Fruit fly (Drosophila melanogaster): ENCODE data around the gene CG4267.

Gene CG4267

dm6 chr2L:2214004-2214403, 28.2 kb upstream of the CG4267 start, which contains the start of the genes Uch and CG34174:
Gene Uch (minus strand): TSS chr2L:2214211.
Gene CG34174 (plus strand): TSS chr2L:2214266.
- TF ChIP-seq cnc (optimal IDR thresholded peaks at IDR 0.05) (no peak), CG33017 (tag; optimal IDR thresholded peaks at IDR 0.05) (no peak), ovo (GFP tag; optimal IDR thresholded peaks at IDR 0.05) (peak; percentile 25), cic (GFP tag; optimal IDR thresholded peaks at IDR 0.05) (peak; percentile 49), Mnt (GFP tag; optimal IDR thresholded peaks at IDR 0.05) (peak; percentile 54), CG14711 (tag; optimal IDR thresholded peaks at IDR 0.05) (peak; percentile 7), CG12768 (GFP tag; optimal IDR thresholded peaks at IDR 0.05) (peak; percentile 24), CG11617 (GFP tag; optimal IDR thresholded peaks at IDR 0.05) (peak; percentile 51), bab1 (GFP tag; optimal IDR thresholded peaks at IDR 0.05) (peak; percentile 87), Clk (GFP tag; optimal IDR thresholded peaks at IDR 0.05) (no peak), CG7045 (GFP tag; optimal IDR thresholded peaks at IDR 0.05) (peak; percentile 11), CG1620 (GFP tag; optimal IDR thresholded peaks at IDR 0.05) (peak; percentile 42), Crg-1 (GFP tag; optimal IDR thresholded peaks at IDR 0.05) (peak; percentile 78), pad (GFP tag; optimal IDR thresholded peaks at IDR 0.05) (peak; percentile 64), CG5204 (GFP tag; optimal IDR thresholded peaks at IDR 0.05) (no peak), CG7101 (tag; optimal IDR thresholded peaks at IDR 0.05) (peak; percentile 62)

dm6 chr2L:2216065-2216464, 26.1 kb upstream of the CG4267 start, which contains the start of gene daed:
Gene daed (minus strand): TSS chr2L:2216311.
- TF ChIP-seq pad (GFP tag; optimal IDR thresholded peaks at IDR 0.05) (peak; percentile 28), CG1620 (GFP tag; optimal IDR thresholded peaks at IDR 0.05) (no peak), CG33017 (tag; optimal IDR thresholded peaks at IDR 0.05) (peak; percentile 70), CG12768 (GFP tag; optimal IDR thresholded peaks at IDR 0.05) (peak; percentile 23), toe (GFP tag; optimal IDR thresholded peaks at IDR 0.05) (no peak), tj (GFP tag; optimal IDR thresholded peaks at IDR 0.05) (no peak), CG7101 (tag; optimal IDR thresholded peaks at IDR 0.05) (peak; percentile 64), Crg-1 (GFP tag; optimal IDR thresholded peaks at IDR 0.05) (peak; percentile 18), CG11617 (GFP tag; optimal IDR thresholded peaks at IDR 0.05) (no peak), bab1 (GFP tag; optimal IDR thresholded peaks at IDR 0.05) (peak; percentile 9), Mnt (GFP tag; optimal IDR thresholded peaks at IDR 0.05) (peak; percentile 16), Hr96 (GFP tag; optimal IDR thresholded peaks at IDR 0.05) (no peak), cnc (optimal IDR thresholded peaks at IDR 0.05) (no peak), cic (GFP tag; optimal IDR thresholded peaks at IDR 0.05) (peak; percentile 34)

dm6 chr2L:2217067-2217684, 25.0 kb upstream of the CG4267 start, which contains the start of the genes CG15386, CG42371 and mio:
Gene CG15386 (minus strand): TSS chr2L:2217246.
Gene CG42371 (minus strand): TSS chr2L:2217246.
Gene mio (plus strand): TSS chr2L:2217290.
- peak; percentile 74 for TF ChIP-seq CG11617 (GFP tag; optimal IDR thresholded peaks at IDR 0.05)
- TF ChIP-seq pad (GFP tag; optimal IDR thresholded peaks at IDR 0.05): peak; percentile 52
- peak; percentile 47 for TF ChIP-seq CG14711 (tag; optimal IDR thresholded peaks at IDR 0.05)
- no peak for TF ChIP-seq cnc (optimal IDR thresholded peaks at IDR 0.05)
- TF ChIP-seq bab1 (GFP tag; optimal IDR thresholded peaks at IDR 0.05): peak; percentile 54
- peak; percentile 32 for TF ChIP-seq CG1620 (GFP tag; optimal IDR thresholded peaks at IDR 0.05)
- no peak for TF ChIP-seq ovo (GFP tag; optimal IDR thresholded peaks at IDR 0.05)
- TF ChIP-seq CG33017 (tag; optimal IDR thresholded peaks at IDR 0.05): peak; percentile 71
- TF ChIP-seq cic (GFP tag; optimal IDR thresholded peaks at IDR 0.05): peak; percentile 94
- TF ChIP-seq toe (GFP tag; optimal IDR thresholded peaks at IDR 0.05): no peak
- TF ChIP-seq Crg-1 (GFP tag; optimal IDR thresholded peaks at IDR 0.05): peak; percentile 66
- TF ChIP-seq CG7101 (tag; optimal IDR thresholded peaks at IDR 0.05): peak; percentile 53
- TF ChIP-seq Hr96 (GFP tag; optimal IDR thresholded peaks at IDR 0.05): no peak
- TF ChIP-seq CG7045 (GFP tag; optimal IDR thresholded peaks at IDR 0.05): no peak
- TF ChIP-seq CG12768 (GFP tag; optimal IDR thresholded peaks at IDR 0.05): peak; percentile 27
- TF ChIP-seq tj (GFP tag; optimal IDR thresholded peaks at IDR 0.05): peak; percentile 38
- TF ChIP-seq Clk (GFP tag; optimal IDR thresholded peaks at IDR 0.05): no peak
- peak; percentile 94 for TF ChIP-seq Mnt (GFP tag; optimal IDR thresholded peaks at IDR 0.05)
- no peak for TF ChIP-seq kay (GFP tag; ENCODE audit: borderline replicate concordance)
- TF ChIP-seq CG5204 (GFP tag; optimal IDR thresholded peaks at IDR 0.05): no peak

- TF ChIP-seq tj (GFP tag; optimal IDR thresholded peaks at IDR 0.05): no peak
- TF ChIP-seq CG33017 (tag; optimal IDR thresholded peaks at IDR 0.05): peak; percentile 28
- TF ChIP-seq Clk (GFP tag; optimal IDR thresholded peaks at IDR 0.05): no peak
- peak; percentile 34 for TF ChIP-seq cic (GFP tag; optimal IDR thresholded peaks at IDR 0.05)
- TF ChIP-seq CG12768 (GFP tag; optimal IDR thresholded peaks at IDR 0.05): no peak
- TF ChIP-seq CG5204 (GFP tag; optimal IDR thresholded peaks at IDR 0.05): no peak
- peak; percentile 99 for TF ChIP-seq Mnt (GFP tag; optimal IDR thresholded peaks at IDR 0.05)
- TF ChIP-seq CG7045 (GFP tag; optimal IDR thresholded peaks at IDR 0.05): no peak
- TF ChIP-seq CG7101 (tag; optimal IDR thresholded peaks at IDR 0.05): peak; percentile 47
- TF ChIP-seq bab1 (GFP tag; optimal IDR thresholded peaks at IDR 0.05): no peak
- no peak for TF ChIP-seq Hr96 (GFP tag; optimal IDR thresholded peaks at IDR 0.05)
- TF ChIP-seq CG11617 (GFP tag; optimal IDR thresholded peaks at IDR 0.05): no peak
- no peak for TF ChIP-seq Crg-1 (GFP tag; optimal IDR thresholded peaks at IDR 0.05)
- peak; percentile 70 for TF ChIP-seq ovo (GFP tag; optimal IDR thresholded peaks at IDR 0.05)
- no peak for TF ChIP-seq toe (GFP tag; optimal IDR thresholded peaks at IDR 0.05)
- no peak for TF ChIP-seq CG1620 (GFP tag; optimal IDR thresholded peaks at IDR 0.05)
- no peak for TF ChIP-seq CG14711 (tag; optimal IDR thresholded peaks at IDR 0.05)
Observed at dm6 chr2L:2220573-2221332, 21.4 kb upstream of the CG4267 start, which contains the start of gene papi. Gene papi (plus strand): TSS chr2L:2220748.

DNA sequence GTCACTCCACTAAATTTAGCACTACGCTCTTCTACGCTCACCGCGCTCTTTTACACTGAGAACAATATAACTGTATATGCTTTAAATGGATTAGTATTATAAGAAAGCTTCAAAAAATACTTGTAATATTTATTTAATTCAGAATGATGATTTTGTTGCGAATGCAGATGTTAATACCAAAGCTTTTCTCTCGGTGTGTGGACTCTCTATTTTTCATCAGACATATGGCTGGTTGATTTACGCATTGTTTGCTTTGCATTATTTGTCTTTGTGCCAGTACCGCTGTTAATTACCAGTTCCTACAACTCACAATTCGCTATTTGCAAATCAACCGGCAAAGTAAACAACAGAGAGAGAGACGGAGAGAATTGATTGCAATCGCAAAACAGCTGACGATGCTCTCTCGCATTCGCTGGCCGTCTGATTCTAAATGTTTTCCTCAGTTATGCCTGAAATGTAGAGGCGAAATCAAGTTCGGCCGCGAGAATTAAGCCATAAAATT, 20.5 kb upstream of the CG4267 start:
- TF ChIP-seq CG33017 (tag; optimal IDR thresholded peaks at IDR 0.05) (peak; percentile 100), bab1 (GFP tag; optimal IDR thresholded peaks at IDR 0.05) (peak; percentile 99), toe (GFP tag; optimal IDR thresholded peaks at IDR 0.05) (peak; percentile 97), CG7045 (GFP tag; optimal IDR thresholded peaks at IDR 0.05) (peak; percentile 99), Hr96 (GFP tag; optimal IDR thresholded peaks at IDR 0.05) (peak; percentile 96), CG12768 (GFP tag; optimal IDR thresholded peaks at IDR 0.05) (peak; percentile 99), Mnt (GFP tag; optimal IDR thresholded peaks at IDR 0.05) (peak; percentile 98), CG5204 (GFP tag; optimal IDR thresholded peaks at IDR 0.05) (peak; percentile 99), CG7101 (tag; optimal IDR thresholded peaks at IDR 0.05) (peak; percentile 99), cic (GFP tag; optimal IDR thresholded peaks at IDR 0.05) (peak; percentile 99), ovo (GFP tag; optimal IDR thresholded peaks at IDR 0.05) (peak; percentile 98), cnc (optimal IDR thresholded peaks at IDR 0.05) (no peak), CG14711 (tag; optimal IDR thresholded peaks at IDR 0.05) (peak; percentile 96), CG1620 (GFP tag; optimal IDR thresholded peaks at IDR 0.05) (peak; percentile 98), pad (GFP tag; optimal IDR thresholded peaks at IDR 0.05) (peak; percentile 96), Clk (GFP tag; optimal IDR thresholded peaks at IDR 0.05) (peak; percentile 96), kay (GFP tag; ENCODE audit: borderline replicate concordance) (peak; percentile 96), Crg-1 (GFP tag; optimal IDR thresholded peaks at IDR 0.05) (peak; percentile 99), tj (GFP tag; optimal IDR thresholded peaks at IDR 0.05) (peak; percentile 95), CG11617 (GFP tag; optimal IDR thresholded peaks at IDR 0.05) (peak; percentile 99)
